Fruit fly (Drosophila melanogaster): ENCODE results near the gene CG17726.

The CG17726 gene

dm6 chr3R:11211291-11212061 is 15.1 kb upstream of the CG17726 start:
- TF ChIP-seq usp (GFP tag; optimal IDR thresholded peaks at IDR 0.05) (no peak), CG8478 (optimal IDR thresholded peaks at IDR 0.05) (no peak), EcR (GFP tag; optimal IDR thresholded peaks at IDR 0.05) (no peak), pan (optimal IDR thresholded peaks at IDR 0.05) (no peak), Dll (optimal IDR thresholded peaks at IDR 0.05) (no peak), psq (optimal IDR thresholded peaks at IDR 0.05) (no peak)

- TF ChIP-seq psq (optimal IDR thresholded peaks at IDR 0.05) (no peak), pan (optimal IDR thresholded peaks at IDR 0.05) (no peak), Dll (optimal IDR thresholded peaks at IDR 0.05) (no peak), EcR (GFP tag; optimal IDR thresholded peaks at IDR 0.05) (no peak), usp (GFP tag; optimal IDR thresholded peaks at IDR 0.05) (no peak), CG8478 (optimal IDR thresholded peaks at IDR 0.05) (no peak)
These were observed 12.1 kb upstream of the CG17726 start, which contains the start of gene ZnT86D for dm6 chr3R:11214449-11214950. Gene ZnT86D (minus strand): TSS chr3R:11214539.

- TF ChIP-seq Dll (optimal IDR thresholded peaks at IDR 0.05) (no peak), psq (optimal IDR thresholded peaks at IDR 0.05) (no peak), CG8478 (optimal IDR thresholded peaks at IDR 0.05) (no peak), EcR (GFP tag; optimal IDR thresholded peaks at IDR 0.05) (no peak), usp (GFP tag; optimal IDR thresholded peaks at IDR 0.05) (no peak), pan (optimal IDR thresholded peaks at IDR 0.05) (no peak)
These were observed 10.4 kb upstream of the CG17726 start, which contains the start of the genes RpS25 and CG4820 for dm6 chr3R:11216156-11216630. Gene RpS25 (minus strand): TSS chr3R:11216287. Gene CG4820 (plus strand): TSS chr3R:11216535.

dm6 chr3R:11219883-11220282 is 6.7 kb upstream of the CG17726 start, which contains the start of gene CG6689:
Gene CG6689 (minus strand): TSS chr3R:11220064.
- no peak for TF ChIP-seq pan (optimal IDR thresholded peaks at IDR 0.05)
- TF ChIP-seq EcR (GFP tag; optimal IDR thresholded peaks at IDR 0.05), result no peak
- TF ChIP-seq Dll (optimal IDR thresholded peaks at IDR 0.05), result no peak
- TF ChIP-seq CG8478 (optimal IDR thresholded peaks at IDR 0.05), result no peak

dm6 chr3R:11221437-11222230 is 4.9 kb upstream of the CG17726 start, which contains the start of the genes CG6693 and RpL3:
Gene CG6693 (minus strand): TSS chr3R:11221639.
Gene RpL3 (plus strand): TSS chr3R:11221894.
- TF ChIP-seq pan (optimal IDR thresholded peaks at IDR 0.05), result no peak
- no peak for TF ChIP-seq psq (optimal IDR thresholded peaks at IDR 0.05)
- no peak for TF ChIP-seq EcR (GFP tag; optimal IDR thresholded peaks at IDR 0.05)
- TF ChIP-seq Dll (optimal IDR thresholded peaks at IDR 0.05), result no peak
- no peak for TF ChIP-seq CG8478 (optimal IDR thresholded peaks at IDR 0.05)

dm6 chr3R:11222587-11222986 is 4.0 kb upstream of the CG17726 start:
- TF ChIP-seq usp (GFP tag; optimal IDR thresholded peaks at IDR 0.05) (no peak), Dll (optimal IDR thresholded peaks at IDR 0.05) (no peak), CG8478 (optimal IDR thresholded peaks at IDR 0.05) (no peak)

dm6 chr3R:11224478-11224877 is 2.1 kb upstream of the CG17726 start:
- no peak for TF ChIP-seq CG8478 (optimal IDR thresholded peaks at IDR 0.05)
- no peak for TF ChIP-seq EcR (GFP tag; optimal IDR thresholded peaks at IDR 0.05)
- TF ChIP-seq psq (optimal IDR thresholded peaks at IDR 0.05), result no peak
- no peak for TF ChIP-seq pan (optimal IDR thresholded peaks at IDR 0.05)
- TF ChIP-seq usp (GFP tag; optimal IDR thresholded peaks at IDR 0.05), result no peak
- no peak for TF ChIP-seq Dll (optimal IDR thresholded peaks at IDR 0.05)

- TF ChIP-seq CG8478 (optimal IDR thresholded peaks at IDR 0.05), result no peak
- no peak for TF ChIP-seq usp (GFP tag; optimal IDR thresholded peaks at IDR 0.05)
- TF ChIP-seq psq (optimal IDR thresholded peaks at IDR 0.05), result no peak
- no peak for TF ChIP-seq Dll (optimal IDR thresholded peaks at IDR 0.05)
- TF ChIP-seq pan (optimal IDR thresholded peaks at IDR 0.05), result no peak
- TF ChIP-seq EcR (GFP tag; optimal IDR thresholded peaks at IDR 0.05), result no peak
These were observed 1.3 kb upstream of the CG17726 start, which contains the start of gene scpr-C for dm6 chr3R:11225220-11225619. Gene scpr-C (plus strand): TSS chr3R:11225520.

- TF ChIP-seq EcR (GFP tag; optimal IDR thresholded peaks at IDR 0.05) (no peak), CG8478 (optimal IDR thresholded peaks at IDR 0.05) (no peak), usp (GFP tag; optimal IDR thresholded peaks at IDR 0.05) (no peak), pan (optimal IDR thresholded peaks at IDR 0.05) (no peak), psq (optimal IDR thresholded peaks at IDR 0.05) (no peak), Dll (optimal IDR thresholded peaks at IDR 0.05) (no peak)
These were observed 3.8 kb downstream of the CG17726 start, which contains the start of gene GCC88 for dm6 chr3R:11230392-11230791. Gene GCC88 (minus strand): TSS chr3R:11230600.

dm6 chr3R:11231037-11231436 is 4.5 kb downstream of the CG17726 start:
- TF ChIP-seq psq (optimal IDR thresholded peaks at IDR 0.05), result no peak
- TF ChIP-seq pan (optimal IDR thresholded peaks at IDR 0.05), result no peak
- no peak for TF ChIP-seq CG8478 (optimal IDR thresholded peaks at IDR 0.05)
- no peak for TF ChIP-seq Dll (optimal IDR thresholded peaks at IDR 0.05)
- no peak for TF ChIP-seq usp (GFP tag; optimal IDR thresholded peaks at IDR 0.05)

- TF ChIP-seq EcR (GFP tag; optimal IDR thresholded peaks at IDR 0.05) (no peak), psq (optimal IDR thresholded peaks at IDR 0.05) (no peak), CG8478 (optimal IDR thresholded peaks at IDR 0.05) (no peak), Dll (optimal IDR thresholded peaks at IDR 0.05) (no peak), pan (optimal IDR thresholded peaks at IDR 0.05) (no peak), usp (GFP tag; optimal IDR thresholded peaks at IDR 0.05) (no peak)
These were observed 5.2 kb downstream of the CG17726 start, which contains the start of the genes CG17187 and Dph3 for dm6 chr3R:11231705-11232261. Gene CG17187 (minus strand): TSS chr3R:11231879. Gene Dph3 (plus strand): TSS chr3R:11231912.

All from whole organism.